Worm (Caenorhabditis elegans): ENCODE data around the gene F28A10.7.

ce11 chrII:872993-873787 lies 27.7 kb upstream of the F28A10.7 start, which contains the start of gene alg-2:
- TF ChIP-seq fos-1 (tag; optimal IDR thresholded peaks at IDR 0.05) (no peak), swsn-7 (tag; optimal IDR thresholded peaks at IDR 0.05) (peak; percentile 37), snpc-4 (tag; optimal IDR thresholded peaks at IDR 0.05) (peak; percentile 40), sox-4 (tag; optimal IDR thresholded peaks at IDR 0.05) (no peak), tbx-2 (tag; optimal IDR thresholded peaks at IDR 0.05) (peak; percentile 16), blmp-1 (tag; optimal IDR thresholded peaks at IDR 0.05) (no peak), efl-1 (optimal IDR thresholded peaks at IDR 0.05) (peak; percentile 56), efl-1 (GFP tag; optimal IDR thresholded peaks at IDR 0.05 in 1 of 2) (peak; percentile 67 to 95)
